Worm (Caenorhabditis elegans) whole organism, mixed stage, embryonic: ENCODE data around the gene K07H8.2.
A peak's percentile ranks its signal among the peaks of the same experiment; 100 is the strongest.

Experiments
- M03D4.4 ChIP-seq: sonication (generic microtip); optimal IDR thresholded peaks from 2 replicates; lab custom pipeline; 2017; ENCODE audit warnings: mild to moderate bottlenecking, missing genetic modification characterization, missing compliant biosample characterization
- bed-3 ChIP-seq: fragments of 200-800 bp; sonication (Bioruptor generic); optimal IDR thresholded peaks from 3 replicates; lab custom pipeline; 2018; ENCODE audit warnings: mild to moderate bottlenecking, missing genetic modification characterization, moderate library complexity, missing compliant biosample characterization
- ceh-39 ChIP-seq: fragments of 150-350 bp; optimal IDR thresholded peaks from 2 replicates; lab custom pipeline; 2014; ENCODE audit warnings: missing biosample characterization, missing genetic modification characterization
- ceh-43 ChIP-seq: fragments of 200-800 bp; sonication (Bioruptor generic); optimal IDR thresholded peaks from 2 replicates; lab custom pipeline; 2018; ENCODE audit warnings: mild to moderate bottlenecking, missing genetic modification characterization, moderate library complexity, missing compliant biosample characterization
- ces-1 ChIP-seq: fragments of 150-350 bp; optimal IDR thresholded peaks from 2 replicates; lab custom pipeline; 2014; ENCODE audit warnings: missing biosample characterization, missing genetic modification reagents, missing genetic modification characterization
- drap-1 ChIP-seq: fragments of 200-800 bp; sonication (Bioruptor generic); optimal IDR thresholded peaks from 3 replicates; lab custom pipeline; 2018; ENCODE audit warnings: mild to moderate bottlenecking, missing genetic modification characterization, missing compliant biosample characterization
- elt-1 ChIP-seq: sonication (generic microtip); optimal IDR thresholded peaks from 2 replicates; lab custom pipeline; 2017; ENCODE audit warnings: missing genetic modification characterization, mild to moderate bottlenecking, missing compliant biosample characterization, antibody characterized with exemption, moderate library complexity, borderline replicate concordance; ENCODE audit not compliant: insufficient read depth
- elt-3 ChIP-seq: fragments of 150-350 bp; optimal IDR thresholded peaks from 2 replicates; lab custom pipeline; 2014; ENCODE audit warnings: missing biosample characterization, missing genetic modification characterization
- flh-1 ChIP-seq: fragments of 200-800 bp; sonication (Bioruptor generic); optimal IDR thresholded peaks from 2 replicates; lab custom pipeline; 2018; ENCODE audit warnings: mild to moderate bottlenecking, missing genetic modification characterization, moderate library complexity, missing compliant biosample characterization
- ham-2 ChIP-seq: fragments of 200-800 bp; sonication (Bioruptor generic); optimal IDR thresholded peaks from 2 replicates; lab custom pipeline; 2018; ENCODE audit warnings: mild to moderate bottlenecking, missing genetic modification characterization, missing compliant biosample characterization
- hlh-1 ChIP-seq: fragments of 150-350 bp; optimal IDR thresholded peaks from 2 replicates; lab custom pipeline; 2014; ENCODE audit warnings: missing biosample characterization, missing genetic modification reagents, missing genetic modification characterization
- lin-13 ChIP-seq: fragments of 150-350 bp; optimal IDR thresholded peaks from 2 replicates; lab custom pipeline; 2014; ENCODE audit warnings: missing biosample characterization, missing genetic modification characterization
- lin-32 ChIP-seq: fragments of 200-800 bp; sonication (Bioruptor generic); optimal IDR thresholded peaks from 2 replicates; lab custom pipeline; 2018; ENCODE audit warnings: mild to moderate bottlenecking, missing genetic modification characterization, missing compliant biosample characterization
- lsy-2 ChIP-seq: fragments of 150-350 bp; optimal IDR thresholded peaks from 2 replicates; lab custom pipeline; 2014; ENCODE audit warnings: missing biosample characterization, missing genetic modification characterization
- mab-5 ChIP-seq: fragments of 150-350 bp; optimal IDR thresholded peaks from 2 replicates; lab custom pipeline; 2014; ENCODE audit warnings: missing biosample characterization, missing genetic modification characterization
- mep-1 ChIP-seq: fragments of 150-350 bp; optimal IDR thresholded peaks from 2 replicates; lab custom pipeline; 2017; ENCODE audit warnings: missing biosample characterization, missing genetic modification reagents, missing genetic modification characterization, inconsistent platforms
- mls-2 ChIP-seq: sonication (generic microtip); optimal IDR thresholded peaks from 2 replicates; lab custom pipeline; 2016; ENCODE audit warnings: mild to moderate bottlenecking, missing genetic modification characterization, moderate library complexity, missing compliant biosample characterization
- nhr-12 ChIP-seq: fragments of 150-350 bp; optimal IDR thresholded peaks from 2 replicates; lab custom pipeline; 2014; ENCODE audit warnings: missing biosample characterization, missing genetic modification characterization
- nhr-2 ChIP-seq: fragments of 150-350 bp; optimal IDR thresholded peaks from 2 replicates; lab custom pipeline; 2014; ENCODE audit warnings: missing biosample characterization, missing genetic modification characterization
- nhr-237 ChIP-seq: fragments of 150-350 bp; optimal IDR thresholded peaks from 2 replicates; lab custom pipeline; 2014; ENCODE audit warnings: missing biosample characterization, missing genetic modification characterization
- nhr-28 ChIP-seq: fragments of 150-350 bp; optimal IDR thresholded peaks from 2 replicates; lab custom pipeline; 2014; ENCODE audit warnings: missing biosample characterization, missing genetic modification characterization
- nhr-76 ChIP-seq: sonication (generic microtip); optimal IDR thresholded peaks from 2 replicates; lab custom pipeline; 2017; ENCODE audit warnings: missing biosample characterization, missing genetic modification characterization
- pha-4 ChIP-seq: fragments of 150-350 bp; optimal IDR thresholded peaks from 2 replicates; lab custom pipeline; 2018; ENCODE audit warnings: missing biosample characterization, missing genetic modification reagents, missing genetic modification characterization
- sem-2 ChIP-seq: fragments of 200-800 bp; sonication (Bioruptor generic); optimal IDR thresholded peaks from 2 replicates; lab custom pipeline; 2018; ENCODE audit warnings: mild to moderate bottlenecking, missing genetic modification characterization, missing compliant biosample characterization
- unc-120 ChIP-seq: sonication (generic microtip); optimal IDR thresholded peaks from 2 replicates; lab custom pipeline; 2017; ENCODE audit warnings: missing genetic modification characterization, missing compliant biosample characterization; ENCODE audit not compliant: poor library complexity, severe bottlenecking
- unc-39 ChIP-seq: fragments of 150-350 bp; optimal IDR thresholded peaks from 2 replicates; lab custom pipeline; 2014; ENCODE audit warnings: missing biosample characterization, missing genetic modification characterization
- zip-8 ChIP-seq: fragments of 150-350 bp; optimal IDR thresholded peaks from 2 replicates; lab custom pipeline; 2014; ENCODE audit warnings: missing biosample characterization, missing genetic modification characterization

Gene K07H8.2

DNA sequence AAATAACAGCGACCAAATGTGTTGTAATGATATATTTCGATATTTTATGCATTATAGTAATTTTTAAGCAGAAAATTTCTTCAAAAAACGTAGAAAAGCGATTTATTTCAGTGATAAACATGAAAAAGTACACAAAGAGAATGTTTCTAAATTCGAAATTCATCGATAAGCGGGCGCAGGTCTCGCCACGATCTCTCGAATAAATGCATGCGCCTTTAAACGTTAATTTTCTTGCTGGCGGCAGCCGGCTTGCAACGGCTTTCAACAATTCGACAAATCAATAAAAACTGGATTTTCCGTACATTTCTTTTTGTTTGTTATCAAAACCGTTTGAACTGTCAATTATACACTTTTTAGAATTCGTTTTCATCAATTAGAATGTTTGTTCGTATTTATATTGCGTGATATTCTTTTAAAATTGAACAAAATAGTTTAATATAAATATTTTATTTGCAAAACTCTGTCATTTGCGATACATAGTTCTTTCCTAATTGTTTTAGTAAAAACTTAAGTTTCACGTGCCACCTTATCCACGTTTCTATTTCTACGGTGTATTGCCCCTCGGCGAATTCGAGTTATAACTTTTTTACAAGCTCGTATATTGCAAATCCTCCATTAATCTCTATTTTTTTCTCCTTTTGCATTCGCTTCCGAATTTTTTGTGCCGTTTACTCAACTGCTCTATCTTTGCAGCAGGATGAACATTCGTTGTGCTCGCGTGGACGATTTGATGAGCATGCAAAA, 1.6 kb upstream of the K07H8.2 start, which contains the start of gene daf-31:
Gene daf-31, plus strand, starts transcription at position 694 of the 744 bp plus-strand sequence.
- TF ChIP-seq pha-4: peak; percentile 54
- no peak for TF ChIP-seq elt-1 (tag; lab: Kevin White, UChicago)
- TF ChIP-seq hlh-1: peak; percentile 11
- TF ChIP-seq flh-1 (GFP tag; lab: Kevin White, UChicago): no peak
- TF ChIP-seq lsy-2 (tag; lab: Kevin White, UChicago): peak; percentile 34
- peak; percentile 89 for TF ChIP-seq ham-2 (GFP tag; lab: Kevin White, UChicago)
- TF ChIP-seq lin-13: peak; percentile 45
- peak; percentile 47 for TF ChIP-seq mep-1
- peak; percentile 72 for TF ChIP-seq ceh-39 (tag; lab: Kevin White, UChicago)

DNA sequence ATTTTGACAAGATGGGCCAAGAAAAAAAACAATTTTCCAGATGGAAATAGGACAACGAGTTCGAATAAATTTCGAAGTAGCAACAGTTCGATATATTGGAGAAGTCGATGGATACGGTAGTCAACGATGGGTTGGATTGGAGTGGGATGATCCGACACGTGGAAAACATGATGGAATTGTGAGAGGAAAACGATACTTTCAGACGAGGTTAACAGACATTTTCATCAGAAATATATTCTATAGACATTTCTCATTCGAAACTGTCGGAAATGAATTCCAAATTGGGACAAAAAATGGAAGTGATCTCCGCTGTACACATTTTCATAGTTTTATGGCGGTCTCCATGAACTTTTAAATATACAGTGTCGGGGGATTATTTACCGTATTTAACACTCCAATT, 3.3 kb downstream of the K07H8.2 start, which contains the start of gene tbce-1:
Gene tbce-1, plus strand, starts transcription at position 41 of the 400 bp plus-strand sequence.
- TF ChIP-seq sem-2 (no peak), nhr-12 (tag; lab: Kevin White, UChicago) (no peak), lin-13 (no peak), pha-4 (no peak), elt-1 (tag; lab: Kevin White, UChicago) (no peak), nhr-237 (tag; lab: Kevin White, UChicago) (no peak), flh-1 (GFP tag; lab: Kevin White, UChicago) (no peak), elt-3 (tag; lab: Kevin White, UChicago) (no peak), drap-1 (no peak), nhr-76 (tag; lab: Kevin White, UChicago) (no peak)

DNA sequence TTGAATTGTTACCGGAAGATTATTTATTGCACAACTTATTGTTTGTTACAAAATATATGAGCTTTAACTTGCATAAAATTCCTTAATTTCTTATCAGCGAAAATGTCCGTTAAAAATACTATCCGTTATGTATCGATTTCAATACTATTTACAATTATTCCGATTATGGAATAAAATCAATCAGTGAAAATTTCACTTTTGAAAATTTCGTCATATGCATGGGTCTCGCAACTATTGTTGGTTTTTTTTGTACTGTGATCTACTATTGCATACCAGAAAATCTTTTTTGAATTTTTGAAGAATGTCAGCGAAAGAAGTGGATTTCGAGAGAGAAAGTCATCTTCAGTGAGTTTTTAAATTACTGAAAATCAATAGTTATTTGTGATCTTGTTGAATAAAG, 5.9 kb downstream of the K07H8.2 start, which contains the start of gene nprl-3:
Gene nprl-3, plus strand, starts transcription at position 301 of the 400 bp plus-strand sequence.
- TF ChIP-seq nhr-28 (tag; lab: Kevin White, UChicago) (no peak), hlh-1 (no peak), ceh-39 (tag; lab: Kevin White, UChicago) (no peak), pha-4 (no peak), M03D4.4 (tag; lab: Kevin White, UChicago) (no peak), mep-1 (no peak), mls-2 (tag; lab: Kevin White, UChicago) (no peak), ceh-43 (GFP tag; lab: Kevin White, UChicago) (no peak), elt-3 (tag; lab: Kevin White, UChicago) (no peak), nhr-12 (tag; lab: Kevin White, UChicago) (no peak), lin-32 (GFP tag; lab: Kevin White, UChicago) (no peak), elt-1 (tag; lab: Kevin White, UChicago) (no peak), nhr-76 (tag; lab: Kevin White, UChicago) (no peak), nhr-237 (tag; lab: Kevin White, UChicago) (no peak), unc-120 (tag; lab: Kevin White, UChicago) (no peak)

DNA sequence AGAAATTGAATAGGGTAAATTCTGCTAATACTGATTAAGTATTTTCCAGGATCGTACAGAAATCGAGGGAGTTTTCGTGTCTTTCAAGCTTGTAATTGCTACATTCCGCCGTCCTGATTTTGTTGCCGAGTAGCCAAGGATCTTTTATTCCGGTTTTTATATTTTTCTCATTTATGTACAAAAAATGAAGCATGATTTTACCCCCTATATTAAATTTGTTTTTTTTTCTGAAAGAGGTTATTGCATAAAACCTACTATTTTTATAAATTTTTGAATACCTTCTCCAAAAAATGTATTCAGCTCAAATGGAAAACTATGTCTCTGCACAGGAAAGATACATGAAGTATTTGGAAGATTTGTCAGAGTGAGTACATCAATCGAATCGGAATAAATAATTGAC, 8.3 kb downstream of the K07H8.2 start, which contains the start of gene F35H10.6:
Gene F35H10.6, plus strand, starts transcription at position 301 of the 400 bp plus-strand sequence.
- TF ChIP-seq nhr-12 (tag; lab: Kevin White, UChicago) (no peak), unc-120 (tag; lab: Kevin White, UChicago) (no peak), ceh-39 (tag; lab: Kevin White, UChicago) (no peak), M03D4.4 (tag; lab: Kevin White, UChicago) (no peak)

DNA sequence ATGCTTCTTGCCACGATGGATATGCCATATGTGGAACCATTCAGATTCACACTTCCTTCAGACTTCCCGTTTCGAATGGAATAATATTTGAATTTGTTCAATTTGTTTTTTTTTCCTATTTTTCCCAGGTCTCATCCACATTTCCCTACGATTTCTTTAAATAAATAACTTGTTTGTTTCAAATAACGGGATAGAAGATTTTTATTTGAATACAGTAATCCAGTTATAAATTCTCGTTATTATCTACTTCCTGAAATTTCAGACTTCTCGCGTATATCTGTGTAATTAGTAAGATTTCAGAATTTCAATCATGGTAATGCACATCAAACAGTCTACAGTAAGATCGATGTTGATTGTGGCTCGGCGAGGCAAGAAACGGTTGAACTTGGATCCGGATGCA, 9.1 kb downstream of the K07H8.2 start, which contains the start of gene F35H10.5:
Gene F35H10.5, plus strand, starts transcription at position 301 of the 400 bp plus-strand sequence.
- TF ChIP-seq ces-1 (GFP tag; lab: Kevin White, UChicago) (no peak), unc-39 (no peak), sem-2 (no peak), mls-2 (tag; lab: Kevin White, UChicago) (no peak), drap-1 (no peak), lin-13 (no peak), mab-5 (tag; lab: Kevin White, UChicago) (no peak), bed-3 (no peak), nhr-2 (tag; lab: Kevin White, UChicago) (no peak), ceh-39 (tag; lab: Kevin White, UChicago) (no peak), mep-1 (no peak), elt-1 (tag; lab: Kevin White, UChicago) (no peak), unc-120 (tag; lab: Kevin White, UChicago) (no peak), lin-32 (GFP tag; lab: Kevin White, UChicago) (no peak), zip-8 (no peak), nhr-28 (tag; lab: Kevin White, UChicago) (no peak), M03D4.4 (tag; lab: Kevin White, UChicago) (no peak), pha-4 (no peak)
